Worm (Caenorhabditis elegans): ENCODE measurements around the gene rps-30.

The rps-30 gene

DNA sequence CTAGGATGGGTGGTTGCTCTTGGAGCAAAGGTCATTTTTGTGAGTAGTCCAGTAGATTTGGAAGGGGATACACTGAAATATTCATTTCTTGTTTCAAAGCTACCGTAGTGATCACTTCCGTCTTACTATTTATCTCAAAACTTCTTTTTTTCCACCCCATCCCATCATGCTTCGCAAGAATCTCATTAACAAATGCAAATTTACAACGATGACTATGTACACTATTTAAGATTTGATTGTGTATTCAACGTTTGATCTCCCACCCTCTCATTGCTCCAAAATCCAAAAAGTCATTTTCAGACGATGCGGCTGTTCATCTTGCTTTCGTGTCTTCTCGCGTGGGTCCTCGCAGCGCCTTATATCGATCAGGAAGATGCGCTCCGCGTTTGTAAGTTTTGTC is 16.7 kb downstream of the rps-30 start, which contains the start of gene flp-21:
Gene flp-21, plus strand, starts transcription at position 301 of the 400 bp plus-strand sequence.
- no peak for TF ChIP-seq unc-62 (GFP tag; optimal IDR thresholded peaks at IDR 0.05)

ce11 chrV:7798079-7798478 is 21.7 kb downstream of the rps-30 start, which contains the start of gene ZK742.7:
TSS of gene ZK742.7 (plus strand) at chrV:7798379.
- TF ChIP-seq unc-62 (GFP tag; optimal IDR thresholded peaks at IDR 0.05) = no peak

ce11 chrV:7803563-7803962 is 27.2 kb downstream of the rps-30 start:
- TF ChIP-seq unc-62 (GFP tag; optimal IDR thresholded peaks at IDR 0.05) = no peak

- no peak for TF ChIP-seq unc-62 (GFP tag; optimal IDR thresholded peaks at IDR 0.05)
Measured at ce11 chrV:7804064-7804800, 27.9 kb downstream of the rps-30 start, which contains the start of gene uvs-1. TSS of gene uvs-1 (minus strand) at chrV:7804208.

- TF ChIP-seq unc-62 (GFP tag; optimal IDR thresholded peaks at IDR 0.05) = no peak
Measured at ce11 chrV:7804801-7805163, 28.4 kb downstream of the rps-30 start, which contains the start of gene xpo-1. TSS of gene xpo-1 (plus strand) at chrV:7805064.

- no peak for TF ChIP-seq unc-62 (GFP tag; optimal IDR thresholded peaks at IDR 0.05)
Measured at ce11 chrV:7806629-7807028, 30.3 kb downstream of the rps-30 start.

- no peak for TF ChIP-seq unc-62 (GFP tag; optimal IDR thresholded peaks at IDR 0.05)
Measured at ce11 chrV:7808444-7808843, 32.1 kb downstream of the rps-30 start.

- TF ChIP-seq unc-62 (GFP tag; optimal IDR thresholded peaks at IDR 0.05) = no peak
Measured at ce11 chrV:7809320-7810256, 33.2 kb downstream of the rps-30 start, which contains the start of gene ZK742.3. TSS of gene ZK742.3 (minus strand) at chrV:7809912.

ce11 chrV:7810591-7810990 is 34.2 kb downstream of the rps-30 start:
- no peak for TF ChIP-seq unc-62 (GFP tag; optimal IDR thresholded peaks at IDR 0.05)

ce11 chrV:7811758-7812157 is 35.4 kb downstream of the rps-30 start, which contains the start of gene ZK742.4:
TSS of gene ZK742.4 (minus strand) at chrV:7811792.
- TF ChIP-seq unc-62 (GFP tag; optimal IDR thresholded peaks at IDR 0.05) = no peak

ce11 chrV:7814601-7815000 is 38.2 kb downstream of the rps-30 start, which contains the start of gene ZK742.6:
TSS of gene ZK742.6 (minus strand) at chrV:7814942.
- no peak for TF ChIP-seq unc-62 (GFP tag; optimal IDR thresholded peaks at IDR 0.05)

ce11 chrV:7816486-7816885 is 40.1 kb downstream of the rps-30 start:
- no peak for TF ChIP-seq unc-62 (GFP tag; optimal IDR thresholded peaks at IDR 0.05)

DNA sequence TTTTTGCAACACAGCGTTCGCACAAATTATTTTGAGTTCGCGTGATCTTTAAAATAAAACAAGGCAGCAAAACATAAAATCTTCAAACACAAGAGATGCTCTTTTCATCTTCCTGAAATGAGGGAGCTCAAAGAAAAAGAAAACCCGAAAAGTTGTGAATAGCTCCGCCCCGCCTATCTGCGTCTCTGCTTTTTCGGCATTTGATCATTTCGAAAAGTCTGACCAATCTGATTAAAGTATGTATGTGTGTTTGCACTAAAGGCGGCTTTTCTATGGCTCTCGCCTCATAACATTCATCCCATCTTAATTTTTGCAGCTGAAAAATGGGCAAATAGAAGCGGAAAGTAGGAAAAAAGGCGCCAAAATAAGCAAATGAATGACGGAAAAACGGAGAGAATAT is 43.2 kb downstream of the rps-30 start:
- no peak for TF ChIP-seq unc-62 (GFP tag; optimal IDR thresholded peaks at IDR 0.05)

ce11 chrV:7820270-7820669 is 43.9 kb downstream of the rps-30 start, which contains the start of gene lbp-4:
TSS of gene lbp-4 (plus strand) at chrV:7820578.
- no peak for TF ChIP-seq unc-62 (GFP tag; optimal IDR thresholded peaks at IDR 0.05)

ce11 chrV:7822655-7823054 is 46.3 kb downstream of the rps-30 start:
- TF ChIP-seq unc-62 (GFP tag; optimal IDR thresholded peaks at IDR 0.05) = no peak

DNA sequence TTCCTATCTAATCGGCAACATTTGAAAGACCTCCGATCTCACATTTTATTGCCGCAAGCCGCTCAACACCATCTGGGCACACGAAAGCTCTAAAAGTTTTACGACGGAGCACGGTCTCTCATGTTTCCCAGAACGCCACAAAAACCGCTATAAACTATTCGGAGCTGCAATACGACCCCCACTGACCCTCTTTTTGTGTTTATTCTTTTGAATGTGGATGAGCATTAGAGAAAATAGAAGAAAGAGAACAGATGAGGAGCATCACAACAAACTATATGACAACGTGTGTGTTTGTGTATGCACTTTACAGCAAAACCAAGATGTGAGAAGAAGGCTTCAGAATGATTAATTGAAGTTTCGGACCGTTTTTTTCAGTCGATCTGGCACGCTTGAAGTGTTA is 47.8 kb downstream of the rps-30 start:
- no peak for TF ChIP-seq unc-62 (GFP tag; optimal IDR thresholded peaks at IDR 0.05)

Measured in whole organism, dauer.